Worm (Caenorhabditis elegans) whole organism, young adult: ENCODE results near the gene npp-15.
A peak's percentile ranks its signal among the peaks of the same experiment; 100 is the strongest.

Experiments
- B0035.1 ChIP-seq: sonication (generic microtip); optimal IDR thresholded peaks from 2 replicates; lab custom pipeline; 2016; ENCODE audit warnings: missing genetic modification characterization, mild to moderate bottlenecking, missing compliant biosample characterization, missing genotype, missing genetic modification reagents
- C17E4.6 ChIP-seq: fragments of 200-800 bp; sonication (Bioruptor generic); IDR thresholded peaks from 2 replicates; pipeline ENCODE4 v1.3.6; 2022; ENCODE audit warnings: missing genetic modification reagents, missing genetic modification characterization, missing compliant biosample characterization
- F23B12.7 ChIP-seq: sonication (generic microtip); optimal IDR thresholded peaks from 2 replicates; lab custom pipeline; 2017; ENCODE audit warnings: missing genetic modification characterization, mild to moderate bottlenecking, missing compliant biosample characterization, antibody characterized with exemption, moderate library complexity; ENCODE audit not compliant: insufficient read depth
- F33H1.4 ChIP-seq: fragments of 200-800 bp; sonication (Bioruptor generic); IDR thresholded peaks from 2 replicates; pipeline ENCODE4 v1.3.6; 2022; ENCODE audit warnings: missing genetic modification reagents, missing genetic modification characterization, missing compliant biosample characterization
- F37B4.10 ChIP-seq: fragments of 200-800 bp; sonication (Bioruptor generic); IDR thresholded peaks from 2 replicates; pipeline ENCODE4 v1.3.6; 2022; ENCODE audit warnings: missing genetic modification characterization, missing compliant biosample characterization
- F55B11.4 ChIP-seq: sonication (generic microtip); optimal IDR thresholded peaks from 2 replicates; lab custom pipeline; 2016; ENCODE audit warnings: missing compliant biosample characterization, missing genetic modification characterization, borderline replicate concordance; ENCODE audit not compliant: insufficient read depth
- F57C9.4 ChIP-seq: sonication (generic microtip); optimal IDR thresholded peaks from 2 replicates; lab custom pipeline; 2017; ENCODE audit warnings: mild to moderate bottlenecking, missing genetic modification characterization, missing compliant biosample characterization
- K11D2.4 ChIP-seq: fragments of 200-800 bp; sonication (Bioruptor generic); IDR thresholded peaks from 2 replicates; pipeline ENCODE4 v1.3.6; 2022; ENCODE audit warnings: missing genetic modification reagents, missing genetic modification characterization, missing compliant biosample characterization
- T26A5.8 ChIP-seq: sonication (generic microtip); optimal IDR thresholded peaks from 2 replicates; lab custom pipeline; 2016; ENCODE audit warnings: missing genetic modification characterization, missing compliant biosample characterization
- Y53F4B.3 ChIP-seq: fragments of 200-800 bp; sonication (Bioruptor generic); IDR thresholded peaks from 2 replicates; pipeline ENCODE4 v1.3.6; 2022; ENCODE audit warnings: missing genetic modification reagents, missing genetic modification characterization, missing compliant biosample characterization
- Y95B8A.8 ChIP-seq: fragments of 200-800 bp; sonication (Bioruptor generic); IDR thresholded peaks from 2 replicates; pipeline ENCODE4 v1.3.6; 2022; ENCODE audit warnings: missing genetic modification reagents, missing genetic modification characterization, missing compliant biosample characterization
- akir-1 ChIP-seq: fragments of 200-800 bp; sonication (Bioruptor generic); optimal IDR thresholded peaks from 2 replicates; lab custom pipeline; 2018; ENCODE audit warnings: mild to moderate bottlenecking, missing genetic modification characterization, moderate library complexity, missing compliant biosample characterization
- attf-5 ChIP-seq: fragments of 200-800 bp; sonication (Bioruptor generic); optimal IDR thresholded peaks from 2 replicates; lab custom pipeline; 2018; ENCODE audit warnings: mild to moderate bottlenecking, missing genetic modification characterization, missing compliant biosample characterization
- attf-6 ChIP-seq: fragments of 200-800 bp; sonication (Bioruptor generic); IDR thresholded peaks from 2 replicates; pipeline ENCODE4 v1.3.6; 2022; ENCODE audit warnings: missing genetic modification reagents, missing genetic modification characterization, missing compliant biosample characterization
- ceh-40 ChIP-seq: fragments of 200-800 bp; sonication (Bioruptor generic); IDR thresholded peaks from 2 replicates; pipeline ENCODE4 v1.3.6; 2022; ENCODE audit warnings: missing genetic modification characterization, missing compliant biosample characterization
- chd-7 ChIP-seq: sonication (generic microtip); optimal IDR thresholded peaks from 2 replicates; lab custom pipeline; 2016; ENCODE audit warnings: mild to moderate bottlenecking, missing genetic modification characterization, moderate library complexity, missing compliant biosample characterization
- ekl-4 ChIP-seq: fragments of 200-800 bp; sonication (Bioruptor generic); IDR thresholded peaks from 2 replicates; pipeline ENCODE4 v1.3.6; 2022; ENCODE audit warnings: missing genetic modification reagents, missing genetic modification characterization, missing compliant biosample characterization
- fkh-3 ChIP-seq: sonication (generic microtip); optimal IDR thresholded peaks from 2 replicates; lab custom pipeline; 2016; ENCODE audit warnings: mild to moderate bottlenecking, missing genetic modification characterization, missing compliant biosample characterization
- gei-17 ChIP-seq: fragments of 200-800 bp; sonication (Bioruptor generic); optimal IDR thresholded peaks from 2 replicates; lab custom pipeline; 2018; ENCODE audit warnings: mild to moderate bottlenecking, missing genetic modification characterization, missing compliant biosample characterization
- hmg-1.2 ChIP-seq: fragments of 200-800 bp; sonication (Bioruptor generic); IDR thresholded peaks from 2 replicates; pipeline ENCODE4 v1.3.6; 2022; ENCODE audit warnings: missing genetic modification reagents, missing genetic modification characterization, missing compliant biosample characterization
- let-526 ChIP-seq: fragments of 200-800 bp; sonication (Bioruptor generic); IDR thresholded peaks from 2 replicates; pipeline ENCODE4 v1.3.6; 2022; ENCODE audit warnings: missing genetic modification reagents, missing genetic modification characterization, missing compliant biosample characterization
- let-607 ChIP-seq, 2 experiments: fragments of 200-800 bp in 1 of 2; sonication (Bioruptor generic) in 1 of 2; sonication (generic microtip) in 1 of 2; optimal IDR thresholded peaks; 2 replicates each; lab custom pipeline; 2016 to 2018; ENCODE audit warnings: mild to moderate bottlenecking in 2 of 2, missing compliant biosample characterization in 2 of 2, missing genetic modification characterization in 2 of 2, moderate library complexity in 2 of 2, missing genotype in 1 of 2
- lin-26 ChIP-seq: fragments of 200-800 bp; sonication (Bioruptor generic); IDR thresholded peaks from 2 replicates; pipeline ENCODE4 v1.3.6; 2022; ENCODE audit warnings: missing genetic modification reagents, missing genetic modification characterization, missing compliant biosample characterization
- lsy-27 ChIP-seq: sonication (generic microtip); optimal IDR thresholded peaks from 2 replicates; lab custom pipeline; 2017; ENCODE audit warnings: missing genetic modification characterization, mild to moderate bottlenecking, missing compliant biosample characterization, antibody characterized with exemption, missing genotype, borderline replicate concordance; ENCODE audit not compliant: insufficient read depth
- mel-28 ChIP-seq: sonication (generic microtip); optimal IDR thresholded peaks from 2 replicates; lab custom pipeline; 2016; ENCODE audit warnings: borderline replicate concordance, mild to moderate bottlenecking, missing genetic modification characterization, missing compliant biosample characterization
- mes-4 ChIP-seq: sonication (generic microtip); optimal IDR thresholded peaks from 2 replicates; lab custom pipeline; 2016; ENCODE audit warnings: missing genotype, missing genetic modification characterization, missing compliant biosample characterization
- mxl-1 ChIP-seq: sonication (generic microtip); optimal IDR thresholded peaks from 2 replicates; lab custom pipeline; 2016; ENCODE audit warnings: missing genetic modification characterization, missing compliant biosample characterization
- nhr-179 ChIP-seq: sonication (generic microtip); optimal IDR thresholded peaks from 2 replicates; lab custom pipeline; 2016; ENCODE audit warnings: mild to moderate bottlenecking, missing genetic modification characterization, missing compliant biosample characterization
- nhr-27 ChIP-seq: fragments of 200-800 bp; sonication (Bioruptor generic); optimal IDR thresholded peaks from 2 replicates; lab custom pipeline; 2018; ENCODE audit warnings: mild to moderate bottlenecking, missing genetic modification characterization, moderate library complexity, missing compliant biosample characterization
- nhr-80 ChIP-seq: sonication (generic microtip); optimal IDR thresholded peaks from 2 replicates; lab custom pipeline; 2016; ENCODE audit warnings: missing genetic modification characterization, missing compliant biosample characterization
- pbrm-1 ChIP-seq: fragments of 200-800 bp; sonication (Bioruptor generic); IDR thresholded peaks from 2 replicates; pipeline ENCODE4 v1.3.6; 2022; ENCODE audit warnings: missing genetic modification reagents, missing genetic modification characterization, missing compliant biosample characterization
- pha-4 ChIP-seq: fragments of 150-350 bp; sonication (generic microtip); optimal IDR thresholded peaks from 2 replicates; lab custom pipeline; 2014; ENCODE audit warnings: missing biosample characterization, missing genetic modification reagents, missing genetic modification characterization
- repo-1 ChIP-seq: sonication (generic microtip); optimal IDR thresholded peaks from 2 replicates; lab custom pipeline; 2017; ENCODE audit warnings: mild to moderate bottlenecking, missing genetic modification characterization, missing compliant biosample characterization
- snpc-1.3 ChIP-seq: sonication (generic microtip); optimal IDR thresholded peaks from 2 replicates; lab custom pipeline; 2017; ENCODE audit warnings: missing genetic modification characterization, mild to moderate bottlenecking, missing compliant biosample characterization, antibody characterized with exemption, moderate library complexity, missing genotype, missing genetic modification reagents; ENCODE audit not compliant: insufficient read depth
- snpc-4 ChIP-seq, 5 experiments: fragments of 150-350 bp in 1 of 5; sonication (generic microtip) in 4 of 5; optimal IDR thresholded peaks; 2 replicates each; lab custom pipeline; 2014 to 2018; ENCODE audit warnings: missing genetic modification characterization in 5 of 5, missing biosample characterization in 3 of 5, antibody characterized with exemption in 2 of 5, mild to moderate bottlenecking in 2 of 5, missing compliant biosample characterization in 2 of 5, missing genotype in 2 of 5, moderate library complexity in 2 of 5, missing genetic modification reagents in 1 of 5
- somi-1 ChIP-seq: fragments of 200-800 bp; sonication (Bioruptor generic); optimal IDR thresholded peaks from 2 replicates; lab custom pipeline; 2018; ENCODE audit warnings: mild to moderate bottlenecking, missing genetic modification characterization, missing compliant biosample characterization
- tbp1 ChIP-seq: fragments of 200-800 bp; sonication (Bioruptor generic); optimal IDR thresholded peaks from 2 replicates; lab custom pipeline; 2018; ENCODE audit warnings: mild to moderate bottlenecking, missing genetic modification characterization, missing compliant biosample characterization
- unc-130 ChIP-seq: sonication (generic microtip); optimal IDR thresholded peaks from 2 replicates; lab custom pipeline; 2016; ENCODE audit warnings: missing genetic modification reagents, missing genetic modification characterization, missing compliant biosample characterization
- unc-62 ChIP-seq: fragments of 150-350 bp; optimal IDR thresholded peaks from 2 replicates; lab custom pipeline; 2014; ENCODE audit warnings: missing biosample characterization, missing genetic modification reagents, missing genetic modification characterization
- xnd-1 ChIP-seq: sonication (generic microtip); optimal IDR thresholded peaks from 2 replicates; lab custom pipeline; 2016; ENCODE audit warnings: missing genotype, missing genetic modification reagents, missing genetic modification characterization, missing compliant biosample characterization
- zfh-2 ChIP-seq: fragments of 200-800 bp; sonication (Bioruptor generic); conservative IDR thresholded peaks from 2 replicates; pipeline ENCODE4 v1.3.6; 2022; ENCODE audit warnings: missing genetic modification reagents, missing genetic modification characterization, missing compliant biosample characterization
- ztf-18 ChIP-seq: sonication (generic microtip); optimal IDR thresholded peaks from 2 replicates; lab custom pipeline; 2016; ENCODE audit warnings: missing genotype, mild to moderate bottlenecking, missing genetic modification characterization, missing compliant biosample characterization
- ztf-6 ChIP-seq: fragments of 200-800 bp; sonication (Bioruptor generic); IDR thresholded peaks from 2 replicates; pipeline ENCODE4 v1.3.6; 2022; ENCODE audit warnings: missing genetic modification reagents, missing genetic modification characterization, missing compliant biosample characterization

npp-15 gene

DNA sequence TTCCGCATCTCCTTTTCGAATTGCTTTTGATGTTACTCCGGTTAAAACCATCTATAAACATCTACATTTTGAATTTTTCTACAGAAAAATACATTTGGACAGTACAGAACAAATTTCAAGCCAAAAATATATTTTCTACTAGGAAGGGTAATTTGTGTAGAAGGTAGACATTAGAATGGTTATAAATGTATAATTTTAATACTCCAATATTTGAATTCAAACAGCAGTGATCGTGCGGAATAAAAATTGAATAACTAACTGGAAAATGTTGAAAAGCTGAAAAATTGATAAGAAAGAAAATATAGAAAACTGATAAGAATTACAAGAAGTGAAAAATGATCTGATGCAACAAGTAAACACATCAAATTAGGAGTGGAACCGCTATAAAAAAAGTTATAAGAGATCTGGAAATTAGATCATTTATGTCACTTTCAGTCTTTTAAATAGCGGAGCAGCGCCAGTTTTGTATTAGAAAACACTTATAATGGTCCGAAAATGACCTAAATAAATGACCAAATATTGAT lies 18.2 kb downstream of the npp-15 start, which contains the start of gene gsto-1:
Gene gsto-1, minus strand, starts transcription at position 51 of the 524 bp plus-strand sequence.
- TF ChIP-seq nhr-80 (tag; lab: Kevin White, UChicago) (peak; percentile 19), Y53F4B.3 (GFP tag; lab: Robert Waterston, UW) (no peak)

DNA sequence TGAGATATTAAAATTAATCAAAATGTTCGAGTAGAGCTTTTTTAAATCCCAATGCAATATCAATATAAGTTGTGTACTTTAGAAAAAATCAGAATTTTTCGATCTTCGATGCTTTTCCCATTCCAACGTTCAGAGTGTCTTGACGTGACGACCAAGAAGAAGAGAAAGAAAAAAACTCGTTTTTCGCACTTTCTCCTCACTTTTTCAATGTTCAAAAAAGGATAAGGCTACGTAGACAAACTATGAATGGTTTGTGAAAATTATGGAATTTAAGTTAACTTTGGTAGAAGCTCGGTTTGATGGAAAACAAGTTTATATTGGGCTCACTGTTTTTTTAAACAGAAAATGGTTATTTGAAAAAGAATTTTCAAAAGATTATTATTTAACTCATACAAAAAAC lies 18.8 kb downstream of the npp-15 start:
- TF ChIP-seq ceh-40 (GFP tag; lab: Robert Waterston, UW) = no peak
- no peak for TF ChIP-seq ztf-18
- TF ChIP-seq lin-26 = no peak
- TF ChIP-seq somi-1 = no peak
- TF ChIP-seq chd-7 = no peak
- TF ChIP-seq gei-17 (GFP tag; lab: Kevin White, UChicago) = no peak
- no peak for TF ChIP-seq unc-130 (GFP tag; lab: Kevin White, UChicago)
- no peak for TF ChIP-seq snpc-1.3 (tag; lab: Kevin White, UChicago)
- TF ChIP-seq lsy-27 = no peak
- no peak for TF ChIP-seq attf-6

ce11 chrIII:7948802-7949201 lies 20.0 kb downstream of the npp-15 start, which contains the start of gene col-90:
Gene col-90 (plus strand): TSS chrIII:7948838.
- TF ChIP-seq mxl-1 (tag; lab: Kevin White, UChicago) (no peak), B0035.1 (tag; lab: Kevin White, UChicago) (no peak), F57C9.4 (tag; lab: Kevin White, UChicago) (no peak), F55B11.4 (tag; lab: Kevin White, UChicago) (no peak), nhr-179 (tag; lab: Kevin White, UChicago) (no peak), C17E4.6 (GFP tag; lab: Robert Waterston, UW) (no peak), pbrm-1 (GFP tag; lab: Robert Waterston, UW) (no peak), zfh-2 (GFP tag; lab: Robert Waterston, UW) (no peak), snpc-4 (GFP tag; optimal IDR thresholded peaks at IDR 0.05; lab: Kevin White, UChicago) (no peak), snpc-4 (tag; optimal IDR thresholded peaks at IDR 0.05; lab: Kevin White, UChicago) (no peak), Y53F4B.3 (GFP tag; lab: Robert Waterston, UW) (no peak), ekl-4 (no peak), mes-4 (tag; lab: Kevin White, UChicago) (no peak), akir-1 (GFP tag; lab: Kevin White, UChicago) (no peak), attf-5 (GFP tag; lab: Kevin White, UChicago) (no peak), somi-1 (no peak), T26A5.8 (no peak), F37B4.10 (no peak)

- TF ChIP-seq snpc-1.3 (tag; lab: Kevin White, UChicago) (no peak), xnd-1 (tag; lab: Kevin White, UChicago) (no peak), pha-4 (tag; lab: Kevin White, UChicago) (no peak), hmg-1.2 (GFP tag; lab: Robert Waterston, UW) (no peak), F23B12.7 (tag; lab: Kevin White, UChicago) (no peak), Y95B8A.8 (no peak), let-607 (tag; optimal IDR thresholded peaks at IDR 0.05; lab: Kevin White, UChicago) (no peak), unc-62 (GFP tag; lab: Kevin White, UChicago) (no peak), tbp1 (GFP tag; lab: Kevin White, UChicago) (no peak), mel-28 (tag; lab: Kevin White, UChicago) (no peak), zfh-2 (GFP tag; lab: Robert Waterston, UW) (no peak), F33H1.4 (no peak), fkh-3 (no peak), ztf-6 (GFP tag; lab: Robert Waterston, UW) (no peak), let-526 (GFP tag; lab: Robert Waterston, UW) (no peak), nhr-27 (tag; lab: Kevin White, UChicago) (no peak), repo-1 (tag; lab: Kevin White, UChicago) (no peak), K11D2.4 (GFP tag; lab: Robert Waterston, UW) (no peak)
These were observed 21.6 kb downstream of the npp-15 start for ce11 chrIII:7950447-7950846.
